Worm (Caenorhabditis elegans) whole organism, mixed stage, embryonic: ENCODE results near the gene F53A9.9.

Source experiments
- lin-13 ChIP-seq: fragments of 150-350 bp; optimal IDR thresholded peaks from 2 replicates; lab custom pipeline; 2014; ENCODE audit warnings: missing biosample characterization, missing genetic modification characterization
- tbx-8 ChIP-seq: fragments of 200-800 bp; sonication (Bioruptor generic); optimal IDR thresholded peaks from 2 replicates; lab custom pipeline; 2018; ENCODE audit warnings: mild to moderate bottlenecking, missing genetic modification characterization, moderate library complexity, missing compliant biosample characterization
- unc-120 ChIP-seq: sonication (generic microtip); optimal IDR thresholded peaks from 2 replicates; lab custom pipeline; 2017; ENCODE audit warnings: missing genetic modification characterization, missing compliant biosample characterization; ENCODE audit not compliant: poor library complexity, severe bottlenecking

- TF ChIP-seq lin-13 (tag; lab: Kevin White, UChicago) (no peak), tbx-8 (GFP tag; lab: Kevin White, UChicago) (no peak), unc-120 (no peak)
Measured at ce11 chrX:8744192-8744985, 23.8 kb upstream of the F53A9.9 start.
